Fruit fly (Drosophila melanogaster): ENCODE measurements around the gene CenB1A.

CenB1A gene

dm6 chr3R:23117683-23118470 is at the start of gene CenB1A, which contains the start of gene Rassf:
Gene CenB1A, plus strand, starts transcription at chr3R:23118400.
Gene Rassf, minus strand, starts transcription at chr3R:23117931.
- no peak for TF ChIP-seq noc (tag; optimal IDR thresholded peaks at IDR 0.05)

- no peak for TF ChIP-seq noc (tag; optimal IDR thresholded peaks at IDR 0.05)
Measured at dm6 chr3R:23074480-23074879, 43.7 kb upstream of the CenB1A start.

DNA sequence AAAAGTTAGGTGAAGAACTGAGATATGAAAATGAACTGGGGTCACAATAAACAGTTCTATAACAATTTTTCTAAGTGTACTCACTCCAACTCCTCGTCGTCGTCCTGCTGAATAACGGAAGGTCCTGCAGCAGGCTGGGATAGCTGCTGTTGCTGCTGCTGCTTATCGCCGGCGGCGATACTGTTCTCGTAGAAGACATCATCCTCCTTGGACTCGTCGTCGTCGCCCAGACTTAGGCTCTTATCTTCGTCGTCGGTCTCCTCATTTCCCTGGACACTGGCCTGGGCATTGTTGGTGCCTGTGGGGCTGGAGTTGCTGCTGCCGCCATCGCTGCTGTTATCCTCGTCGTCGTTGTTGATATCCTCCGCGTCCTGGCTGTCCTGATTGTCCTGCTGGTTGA is 36.9 kb upstream of the CenB1A start:
- TF ChIP-seq noc (tag; optimal IDR thresholded peaks at IDR 0.05) = no peak

DNA sequence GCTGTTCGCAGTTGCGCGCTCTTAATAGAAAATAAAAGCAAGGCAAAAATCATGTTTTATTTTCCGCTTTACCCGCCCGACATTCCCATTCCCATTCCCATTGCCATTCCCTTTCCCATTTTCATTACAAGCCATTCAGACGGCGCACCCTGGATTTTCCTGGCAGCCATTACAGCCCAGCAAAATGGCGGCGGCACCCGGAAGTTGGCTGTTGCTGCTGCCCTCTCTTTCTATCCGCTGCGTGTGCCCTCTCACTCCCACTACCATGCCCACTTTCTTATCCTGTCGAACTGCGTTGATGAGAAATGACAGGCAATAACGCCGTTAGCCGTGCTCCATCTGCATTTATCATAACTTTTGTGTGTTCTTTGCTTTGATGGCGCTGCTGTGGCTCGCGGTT is 29.9 kb upstream of the CenB1A start:
- no peak for TF ChIP-seq noc (tag; optimal IDR thresholded peaks at IDR 0.05)

DNA sequence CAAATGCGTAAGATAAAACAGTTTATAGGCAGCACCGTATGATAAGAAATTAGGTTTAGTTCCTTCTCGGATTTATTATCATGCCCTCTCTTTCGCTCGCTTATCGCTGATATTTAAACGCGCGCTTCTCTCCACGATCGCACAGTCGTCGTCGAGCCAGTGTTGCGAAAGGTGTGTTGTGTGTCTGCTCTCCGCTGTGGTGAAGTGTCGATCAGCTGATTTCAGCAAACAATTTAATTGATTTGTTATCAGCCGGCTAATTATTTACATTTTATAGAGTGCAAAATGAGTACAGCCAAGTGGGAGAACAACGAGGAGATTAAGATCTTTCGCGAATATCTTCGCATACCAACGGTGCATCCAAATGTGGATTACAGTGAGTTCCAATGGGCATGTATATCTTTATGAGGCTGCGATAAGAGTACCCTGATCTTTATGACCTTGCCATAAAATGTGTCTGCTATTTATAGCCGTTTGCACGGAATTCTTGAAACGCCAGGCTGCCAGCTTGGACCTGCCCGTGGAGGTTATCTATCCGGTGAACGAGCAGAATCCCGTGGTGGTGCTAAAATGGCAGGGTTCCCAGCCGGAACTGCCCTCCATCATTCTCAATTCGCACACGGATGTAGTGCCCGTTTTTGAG is 26.5 kb upstream of the CenB1A start, which contains the start of the genes CG17110 and CG6726:
Gene CG17110 (plus strand): TSS at position 139 of the 643 bp plus-strand sequence.
Gene CG6726 (plus strand): TSS at position 139 of the 643 bp plus-strand sequence.
- peak; percentile 39 for TF ChIP-seq noc (tag; optimal IDR thresholded peaks at IDR 0.05)

- no peak for TF ChIP-seq noc (tag; optimal IDR thresholded peaks at IDR 0.05)
Measured at dm6 chr3R:23095346-23095745, 22.9 kb upstream of the CenB1A start, which contains the start of gene CG17109. Gene CG17109, plus strand, starts transcription at chr3R:23095690.

DNA sequence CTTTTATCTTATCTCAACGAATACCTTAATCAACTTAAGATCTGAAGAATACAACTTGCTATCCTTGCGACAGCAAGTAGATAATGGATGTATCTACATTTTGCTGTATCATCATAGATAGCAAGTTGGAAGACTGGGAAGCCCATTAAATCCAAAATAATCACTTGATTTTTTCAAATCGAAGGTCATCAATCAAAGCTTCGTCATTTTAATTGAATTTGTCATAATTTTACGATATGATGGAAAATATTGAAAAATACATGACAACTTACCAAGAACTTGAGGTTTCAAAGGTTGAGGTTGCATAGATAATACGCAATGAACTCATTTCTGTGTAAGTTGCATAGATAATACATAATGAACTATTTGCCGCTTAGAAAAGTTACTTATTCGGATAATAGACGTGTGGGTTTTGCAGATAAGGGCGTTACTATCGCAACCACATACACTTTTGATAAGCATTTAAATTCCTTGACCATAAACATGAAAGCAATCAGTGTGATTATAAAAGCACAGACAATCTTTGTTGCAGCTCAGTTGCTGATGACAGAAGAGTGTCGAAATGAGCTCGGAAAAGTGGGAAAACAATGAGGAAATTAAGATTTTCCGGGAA is 20.9 kb upstream of the CenB1A start, which contains the start of gene CG6733:
Gene CG6733 (plus strand): TSS at position 532 of the 613 bp plus-strand sequence.
- TF ChIP-seq noc (tag; optimal IDR thresholded peaks at IDR 0.05) = peak; percentile 32

DNA sequence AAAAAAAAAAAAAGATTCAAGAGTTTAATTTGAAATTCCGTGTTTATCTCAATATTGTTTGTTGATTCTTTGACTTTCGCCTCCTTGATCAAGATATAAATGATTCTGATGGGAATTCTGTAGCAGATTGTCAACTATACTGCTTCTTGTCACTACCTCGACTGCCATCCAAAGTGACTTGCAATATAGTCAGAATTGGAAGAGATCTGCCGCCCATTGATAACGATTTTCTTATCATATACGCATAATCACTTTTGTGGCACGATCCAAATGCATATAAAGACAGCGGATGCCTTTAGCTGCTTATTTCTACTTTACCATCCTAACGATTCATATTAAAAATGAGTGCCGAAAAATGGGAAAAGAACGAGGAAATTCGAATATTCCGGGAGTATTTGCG is 19.0 kb upstream of the CenB1A start, which contains the start of gene CG6738:
Gene CG6738 (plus strand): TSS at position 301 of the 400 bp plus-strand sequence.
- TF ChIP-seq noc (tag; optimal IDR thresholded peaks at IDR 0.05) = no peak

DNA sequence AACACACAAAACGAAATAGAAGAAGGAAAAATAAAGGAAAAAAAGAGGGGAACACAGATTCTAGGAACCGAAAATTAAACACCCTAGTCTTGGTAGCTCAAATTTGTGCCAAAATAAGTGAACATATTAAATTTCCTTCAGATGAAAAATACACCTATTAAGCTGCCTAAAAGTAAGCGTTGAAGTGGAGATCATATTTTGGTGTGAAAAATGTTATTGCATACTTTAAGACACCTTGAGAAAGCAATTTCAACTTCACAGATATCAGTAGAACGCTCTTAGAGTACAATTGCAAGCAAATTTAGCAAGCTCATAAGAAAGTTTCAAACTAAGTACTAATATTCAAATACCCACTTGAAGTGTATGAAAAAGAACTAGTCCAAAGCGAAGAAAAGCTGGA is 7.5 kb upstream of the CenB1A start:
- no peak for TF ChIP-seq noc (tag; optimal IDR thresholded peaks at IDR 0.05)

dm6 chr3R:23112680-23113362 is 5.4 kb upstream of the CenB1A start, which contains the start of gene Cow:
Gene Cow, minus strand, starts transcription at chr3R:23112730.
- TF ChIP-seq noc (tag; optimal IDR thresholded peaks at IDR 0.05) = no peak

DNA sequence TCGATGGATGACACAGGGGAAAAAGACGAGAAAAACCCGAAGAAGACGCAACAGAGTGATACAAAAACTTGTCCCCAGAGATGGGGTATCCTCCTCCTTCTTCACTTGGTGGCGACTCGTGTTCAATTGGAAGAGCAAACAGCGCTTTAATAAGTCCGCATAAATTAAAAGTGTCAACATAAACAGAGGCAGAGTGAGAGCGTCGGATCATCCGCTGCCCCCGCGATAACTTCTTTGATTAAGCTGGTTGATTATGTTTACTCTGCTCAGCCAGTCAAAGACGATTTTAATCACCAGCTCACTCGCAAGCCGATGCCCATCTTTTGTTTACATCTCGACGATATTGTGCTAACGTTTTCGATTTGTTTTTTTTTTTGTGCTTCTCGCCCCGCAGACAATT is 1.7 kb downstream of the CenB1A start:
- peak; percentile 3 for TF ChIP-seq noc (tag; optimal IDR thresholded peaks at IDR 0.05)

DNA sequence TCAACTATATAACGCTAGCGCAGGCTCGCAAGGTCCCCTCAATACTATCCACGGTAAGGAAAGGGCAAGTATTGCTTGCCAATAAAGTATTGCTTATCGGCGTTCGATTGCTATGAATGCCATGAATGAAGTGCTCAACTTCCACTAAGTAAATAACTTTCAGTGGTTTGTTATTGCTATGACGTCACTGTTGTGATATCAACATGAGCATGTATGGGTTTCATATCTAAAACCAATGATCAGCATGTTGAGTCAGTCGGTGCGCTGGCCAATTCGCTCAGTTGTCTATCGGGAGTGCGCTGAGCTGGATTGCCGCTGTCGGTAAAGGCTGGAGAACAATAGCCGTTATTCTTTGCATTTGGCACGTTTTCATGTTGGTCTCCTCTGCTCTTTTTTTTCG is 2.7 kb downstream of the CenB1A start:
- TF ChIP-seq noc (tag; optimal IDR thresholded peaks at IDR 0.05) = no peak

dm6 chr3R:23126241-23127022 is 8.2 kb downstream of the CenB1A start, which contains the start of gene CG31365:
Gene CG31365, minus strand, starts transcription at chr3R:23126422.
- TF ChIP-seq noc (tag; optimal IDR thresholded peaks at IDR 0.05) = no peak

DNA sequence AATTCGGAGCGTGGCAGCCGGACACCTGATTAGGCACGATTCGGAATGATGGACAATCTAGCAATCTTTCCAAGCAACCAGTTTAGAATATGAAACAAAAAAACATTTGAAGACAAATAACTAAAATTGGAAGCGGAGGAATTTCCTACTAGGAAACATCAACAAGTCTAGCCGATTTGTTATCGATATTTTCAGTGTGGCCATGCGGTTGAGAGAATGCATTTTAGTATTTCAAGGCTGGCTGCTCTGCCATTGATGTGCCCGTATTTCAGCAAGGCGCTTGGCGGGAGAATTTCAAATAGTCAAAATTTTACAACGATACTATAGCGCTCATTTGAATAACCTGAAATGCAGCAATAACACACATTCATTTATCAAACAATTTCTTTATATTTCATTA is 9.6 kb downstream of the CenB1A start, which contains the start of gene CG31457:
Gene CG31457 (minus strand): TSS at position 186 of the 400 bp plus-strand sequence.
- TF ChIP-seq noc (tag; optimal IDR thresholded peaks at IDR 0.05) = no peak

- no peak for TF ChIP-seq noc (tag; optimal IDR thresholded peaks at IDR 0.05)
Measured at dm6 chr3R:23129617-23130016, 11.4 kb downstream of the CenB1A start.

Measured in whole organism, larva.